Worm (Caenorhabditis elegans) whole organism, early embryonic: Measurements from ENCODE around the gene str-165.

Experiments
- B0310.2 ChIP-seq: sonication (generic microtip); optimal IDR thresholded peaks from 2 replicates; lab custom pipeline; 2016; ENCODE audit warnings: mild to moderate bottlenecking, missing genetic modification characterization, missing compliant biosample characterization
- F13C5.2 ChIP-seq: sonication (generic microtip); optimal IDR thresholded peaks from 2 replicates; lab custom pipeline; 2017; ENCODE audit warnings: mild to moderate bottlenecking, missing genetic modification characterization, inconsistent platforms, missing compliant biosample characterization
- ama-1 ChIP-seq: fragments of 150-350 bp; optimal IDR thresholded peaks from 2 replicates; lab custom pipeline; 2014
- ets-7 ChIP-seq: sonication (generic microtip); optimal IDR thresholded peaks from 2 replicates; lab custom pipeline; 2016; ENCODE audit warnings: missing genotype, missing genetic modification characterization, missing compliant biosample characterization
- flt-1 ChIP-seq: fragments of 200-800 bp; sonication (Bioruptor generic); IDR thresholded peaks from 2 replicates; pipeline ENCODE4 v1.3.6; 2022; ENCODE audit warnings: missing genetic modification characterization, missing compliant biosample characterization
- hmbx-1 ChIP-seq: sonication (generic microtip); optimal IDR thresholded peaks from 2 replicates; lab custom pipeline; 2016; ENCODE audit warnings: mild to moderate bottlenecking, missing genetic modification characterization, missing compliant biosample characterization
- scrt-1 ChIP-seq: fragments of 200-800 bp; sonication (Bioruptor generic); IDR thresholded peaks from 2 replicates; pipeline ENCODE4 v1.3.6; 2022; ENCODE audit warnings: missing genetic modification characterization, missing compliant biosample characterization
- tbx-37 ChIP-seq: fragments of 200-800 bp; sonication (Bioruptor generic); conservative IDR thresholded peaks from 2 replicates; pipeline ENCODE4 v1.3.6; 2022; ENCODE audit warnings: missing genetic modification reagents, missing genetic modification characterization, missing compliant biosample characterization
- tra-4 ChIP-seq: sonication (generic microtip); optimal IDR thresholded peaks from 2 replicates; lab custom pipeline; 2017; ENCODE audit warnings: missing genetic modification characterization, missing compliant biosample characterization

DNA sequence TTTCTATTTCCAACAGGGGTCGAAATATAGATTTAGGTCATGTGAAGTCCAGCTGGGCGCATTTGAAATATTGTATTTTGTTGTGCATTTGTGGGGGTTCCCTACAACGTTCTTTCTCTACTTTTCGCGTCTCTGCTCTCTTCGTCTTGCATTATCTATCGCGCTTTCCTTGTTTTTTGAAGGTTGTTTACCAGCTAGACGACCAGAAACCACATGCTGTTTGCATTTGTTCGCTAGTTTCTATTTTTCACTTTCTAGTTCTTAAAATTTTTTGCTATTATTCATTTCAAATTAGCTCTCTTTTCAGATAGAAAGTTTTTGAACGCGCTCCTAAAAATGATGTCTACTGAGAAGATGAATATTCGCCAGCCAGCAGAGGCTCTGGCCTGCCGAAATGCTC lies 8.5 kb downstream of the str-165 start, which contains the start of gene F55B12.10:
- no peak for TF ChIP-seq F13C5.2 (tag; lab: Kevin White, UChicago)
- TF ChIP-seq scrt-1 (GFP tag; lab: Robert Waterston, UW): no peak
- TF ChIP-seq hmbx-1 (tag; lab: Kevin White, UChicago): no peak
- TF ChIP-seq ama-1: no peak
- TF ChIP-seq flt-1 (GFP tag; lab: Robert Waterston, UW): no peak
- no peak for TF ChIP-seq ets-7 (tag; lab: Kevin White, UChicago)
- TF ChIP-seq B0310.2 (tag; lab: Kevin White, UChicago): no peak
- TF ChIP-seq tra-4 (tag; lab: Kevin White, UChicago): no peak
- TF ChIP-seq tbx-37 (GFP tag; lab: Robert Waterston, UW): no peak
